Fruit fly (Drosophila melanogaster) S2 (cell line): ENCODE measurements around the gene Fkbp59.

Experiments used
- CG8478 ChIP-seq: fragments of >200 bp; optimal IDR thresholded peaks from 2 replicates; lab custom pipeline; 2018
- CTCF ChIP-seq, 2 experiments: fragments of >200 bp; optimal IDR thresholded peaks; 2 replicates each; lab custom pipeline; 2018

Fkbp59 gene

dm6 chr2L:9908468-9908967, 20.7 kb downstream of the Fkbp59 start, which contains the start of gene CG13124:
Gene CG13124, minus strand, starts transcription at chr2L:9908633.
- TF ChIP-seq CTCF (optimal IDR thresholded peaks at IDR 0.05; lab: Kevin White, UChicago) (no peak), CG8478 (no peak)

dm6 chr2L:9911783-9912182, 24.0 kb downstream of the Fkbp59 start:
- TF ChIP-seq CG8478 (no peak), CTCF (optimal IDR thresholded peaks at IDR 0.05; lab: Kevin White, UChicago) (no peak)

- TF ChIP-seq CG8478: no peak
- TF ChIP-seq CTCF (optimal IDR thresholded peaks at IDR 0.05; lab: Kevin White, UChicago): no peak
These were observed 24.9 kb downstream of the Fkbp59 start, which contains the start of the genes Etl1 and Srp54 for dm6 chr2L:9912570-9913260. Gene Etl1, minus strand, starts transcription at chr2L:9912608. Gene Srp54, plus strand, starts transcription at chr2L:9912911.

- TF ChIP-seq CTCF (optimal IDR thresholded peaks at IDR 0.05; lab: Kevin White, UChicago) (no peak), CG8478 (no peak)
These were observed 27.4 kb downstream of the Fkbp59 start, which contains the start of gene yip2 for dm6 chr2L:9915011-9915850. Gene yip2, plus strand, starts transcription at chr2L:9915253.

dm6 chr2L:9918020-9918959, 30.5 kb downstream of the Fkbp59 start, which contains the start of the genes CG5885 and CG4598:
Gene CG5885, minus strand, starts transcription at chr2L:9918330.
Gene CG4598, plus strand, starts transcription at chr2L:9918618.
- TF ChIP-seq CTCF (optimal IDR thresholded peaks at IDR 0.05; lab: Kevin White, UChicago) (peak in 1 of 2 experiments; percentile 29), CG8478 (no peak)

dm6 chr2L:9919218-9919617, 31.4 kb downstream of the Fkbp59 start:
- TF ChIP-seq CTCF (optimal IDR thresholded peaks at IDR 0.05; lab: Kevin White, UChicago) (no peak), CG8478 (no peak)

- TF ChIP-seq CG8478: no peak
- TF ChIP-seq CTCF (optimal IDR thresholded peaks at IDR 0.05; lab: Kevin White, UChicago): no peak
These were observed 32.1 kb downstream of the Fkbp59 start, which contains the start of gene CG4594 for dm6 chr2L:9919949-9920348. Gene CG4594, plus strand, starts transcription at chr2L:9920160.

dm6 chr2L:9921401-9921800, 33.6 kb downstream of the Fkbp59 start, which contains the start of gene CG4592:
Gene CG4592, plus strand, starts transcription at chr2L:9921633.
- no peak for TF ChIP-seq CG8478
- TF ChIP-seq CTCF (optimal IDR thresholded peaks at IDR 0.05; lab: Kevin White, UChicago): no peak

dm6 chr2L:9924765-9925164, 37.0 kb downstream of the Fkbp59 start, which contains the start of the genes TbCMF46 and CG42366:
Gene TbCMF46, minus strand, starts transcription at chr2L:9924865.
Gene CG42366, plus strand, starts transcription at chr2L:9925161.
- TF ChIP-seq CTCF (optimal IDR thresholded peaks at IDR 0.05; lab: Kevin White, UChicago): no peak
- no peak for TF ChIP-seq CG8478

- no peak for TF ChIP-seq CTCF (optimal IDR thresholded peaks at IDR 0.05; lab: Kevin White, UChicago)
- no peak for TF ChIP-seq CG8478
These were observed 42.5 kb downstream of the Fkbp59 start, which contains the start of gene CG42367 for dm6 chr2L:9930280-9930679. Gene CG42367, plus strand, starts transcription at chr2L:9930580.

- TF ChIP-seq CG8478: no peak
- TF ChIP-seq CTCF (optimal IDR thresholded peaks at IDR 0.05; lab: Kevin White, UChicago): no peak
These were observed 45.3 kb downstream of the Fkbp59 start, which contains the start of gene Cpr30F for dm6 chr2L:9933063-9933462. Gene Cpr30F, minus strand, starts transcription at chr2L:9933163.

dm6 chr2L:9937908-9938307, 50.1 kb downstream of the Fkbp59 start, which contains the start of gene Arglu1:
Gene Arglu1, minus strand, starts transcription at chr2L:9938134.
- no peak for TF ChIP-seq CG8478
- no peak for TF ChIP-seq CTCF (optimal IDR thresholded peaks at IDR 0.05; lab: Kevin White, UChicago)

dm6 chr2L:9938631-9939256, 50.9 kb downstream of the Fkbp59 start, which contains the start of the genes Datp and CG4619:
Gene Datp, minus strand, starts transcription at chr2L:9938790.
Gene CG4619, plus strand, starts transcription at chr2L:9938863.
- no peak for TF ChIP-seq CTCF (optimal IDR thresholded peaks at IDR 0.05; lab: Kevin White, UChicago)
- TF ChIP-seq CG8478: no peak
